Fruit fly (Drosophila melanogaster): ENCODE data around the gene alphaTub85E.

alphaTub85E gene

DNA sequence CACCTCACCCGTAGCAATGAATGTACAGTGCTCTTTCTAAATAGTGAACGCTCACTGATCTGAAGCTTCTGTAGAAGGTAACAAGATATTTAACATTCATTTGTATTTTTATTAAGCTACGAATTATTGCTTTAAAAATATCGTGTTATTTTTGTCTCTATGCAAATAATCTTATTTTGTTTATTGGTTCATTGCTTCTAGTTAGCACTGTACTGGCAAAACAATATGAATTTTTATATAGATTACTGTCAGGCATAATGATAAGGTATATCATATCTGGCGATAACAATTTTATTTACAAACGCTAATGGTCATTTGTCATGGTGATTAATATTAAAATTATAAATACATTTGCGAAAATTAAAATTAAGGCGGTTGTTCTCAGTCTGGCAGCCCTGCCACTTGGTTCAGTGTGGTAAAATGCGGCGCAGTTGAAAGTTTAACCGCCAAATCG lies 38.5 kb upstream of the alphaTub85E start, which contains the start of gene CG9471 (continued):
- TF ChIP-seq CG11247 (GFP tag; IDR thresholded peaks at IDR 0.05) (peak; percentile 90), tna (GFP tag; IDR thresholded peaks at IDR 0.05; ENCODE audit: partially characterized antibody) (no peak), CG7745 (tag; optimal IDR thresholded peaks at IDR 0.05) (peak; percentile 58), CG4328 (GFP tag; optimal IDR thresholded peaks at IDR 0.05) (peak; percentile 83), nerfin-2 (GFP tag; IDR thresholded peaks at IDR 0.05; ENCODE audit: partially characterized antibody) (no peak), rib (GFP tag; IDR thresholded peaks at IDR 0.05) (peak; percentile 81), Eip74EF (GFP tag; optimal IDR thresholded peaks at IDR 0.05) (peak in 1 of 2 experiments; percentile 90), Six4 (GFP tag; optimal IDR thresholded peaks at IDR 0.05) (peak; percentile 88), CG7372 (GFP tag; IDR thresholded peaks at IDR 0.05) (peak; percentile 92), GATAe (GFP tag; conservative IDR thresholded peaks at IDR 0.05) (peak; percentile 88), NfI (GFP tag; optimal IDR thresholded peaks at IDR 0.05) (peak; percentile 91), esg (GFP tag; conservative IDR thresholded peaks at IDR 0.05) (peak; percentile 92), Opbp (GFP tag; IDR thresholded peaks at IDR 0.05; ENCODE audit: partially characterized antibody) (no peak), CG15696 (tag; optimal IDR thresholded peaks at IDR 0.05) (peak; percentile 76), stc (GFP tag; IDR thresholded peaks at IDR 0.05) (peak; percentile 94), Jarid2 (GFP tag; optimal IDR thresholded peaks at IDR 0.05) (peak; percentile 62), CG34224 (GFP tag; IDR thresholded peaks at IDR 0.05; ENCODE audit: partially characterized antibody) (no peak), CG16779 (GFP tag; IDR thresholded peaks at IDR 0.05) (peak; percentile 90), Drgx (GFP tag; IDR thresholded peaks at IDR 0.05) (peak; percentile 94), Max (GFP tag; optimal IDR thresholded peaks at IDR 0.05) (peak; percentile 86), mam (GFP tag; optimal IDR thresholded peaks at IDR 0.05) (peak; percentile 95), dan (GFP tag; IDR thresholded peaks at IDR 0.05) (peak; percentile 69), Asciz (GFP tag; optimal IDR thresholded peaks at IDR 0.05) (peak; percentile 81), ham (GFP tag; IDR thresholded peaks at IDR 0.05) (peak; percentile 71; the same call in 1 of the 2 replicates), CG7271 (tag; optimal IDR thresholded peaks at IDR 0.05) (peak; percentile 73), Mes4 (GFP tag; optimal IDR thresholded peaks at IDR 0.05) (peak; percentile 83), Sry-β (GFP tag; optimal IDR thresholded peaks at IDR 0.05) (peak; percentile 10), CG17328 (GFP tag; IDR thresholded peaks at IDR 0.05) (peak; percentile 91), CG31365 (tag; optimal IDR thresholded peaks at IDR 0.05) (peak; percentile 47), dmrt99B (tag; optimal IDR thresholded peaks at IDR 0.05) (peak; percentile 91), CG18262 (tag; optimal IDR thresholded peaks at IDR 0.05) (peak; percentile 90), CoRest (tag; optimal IDR thresholded peaks at IDR 0.05) (peak; percentile 91), bab2 (GFP tag; optimal IDR thresholded peaks at IDR 0.05) (peak; percentile 87), CG10366 (GFP tag; IDR thresholded peaks at IDR 0.05) (peak; percentile 93), Neu2 (GFP tag; optimal IDR thresholded peaks at IDR 0.05; ENCODE audit: borderline replicate concordance) (peak; percentile 65), eyg (GFP tag; optimal IDR thresholded peaks at IDR 0.05) (peak; percentile 86), bowl (GFP tag; IDR thresholded peaks at IDR 0.05) (peak; percentile 85), CG18599 (GFP tag; optimal IDR thresholded peaks at IDR 0.05) (peak; percentile 94), cad (GFP tag; optimal IDR thresholded peaks at IDR 0.05) (no peak), Hr51 (GFP tag; optimal IDR thresholded peaks at IDR 0.05) (peak; percentile 75 to 92), Fer1 (GFP tag; optimal IDR thresholded peaks at IDR 0.05) (peak; percentile 94), prd (optimal IDR thresholded peaks at IDR 0.05) (no peak), prd (GFP tag; IDR thresholded peaks at IDR 0.05) (peak; percentile 96), twi (tag; optimal IDR thresholded peaks at IDR 0.05) (peak; percentile 73), CG8478 (optimal IDR thresholded peaks at IDR 0.05) (no peak), row (GFP tag; IDR thresholded peaks at IDR 0.05) (peak; percentile 98), ATbp (GFP tag; optimal IDR thresholded peaks at IDR 0.05) (peak; percentile 88), zen2 (GFP tag; IDR thresholded peaks at IDR 0.05; ENCODE audit: partially characterized antibody) (no peak), CG32767 (GFP tag; IDR thresholded peaks at IDR 0.05) (peak; percentile 88; the same call in 1 of the 2 replicates), Vsx1 (GFP tag; optimal IDR thresholded peaks at IDR 0.05) (peak; percentile 74)

Measured in whole organism, embryonic.